Worm (Caenorhabditis elegans): ENCODE data around the gene gst-26.

DNA sequence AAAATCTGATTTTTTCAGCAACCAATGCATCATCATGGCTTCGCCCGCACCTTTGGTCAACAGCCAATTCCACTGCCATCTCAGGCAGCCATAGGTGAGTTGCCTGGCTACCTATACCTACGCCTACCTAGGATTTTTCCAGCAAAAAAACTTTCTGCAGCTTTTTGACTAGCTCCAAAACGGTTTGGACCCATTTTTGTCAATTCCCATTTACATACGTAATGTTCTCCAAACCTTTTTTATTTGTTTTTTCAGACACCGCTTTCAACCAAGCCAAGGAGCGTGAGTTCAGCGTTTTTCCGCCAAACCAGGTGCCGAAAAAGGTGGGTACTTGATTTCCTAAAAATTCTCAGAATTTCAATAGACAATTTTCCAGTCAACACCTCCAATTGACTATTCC is 20.6 kb downstream of the gst-26 start:
- TF ChIP-seq him-1 (tag; optimal IDR thresholded peaks at IDR 0.05) = no peak
- TF ChIP-seq W03F9.2 (tag; optimal IDR thresholded peaks at IDR 0.05) = no peak
- no peak for TF ChIP-seq dao-5 (tag; optimal IDR thresholded peaks at IDR 0.05)
